Fruit fly (Drosophila melanogaster) whole organism, embryonic: ENCODE measurements around the gene Cpr62Ba.

Experiments
- CG11247 ChIP-seq: fragments of 200-800 bp; sonication (Bioruptor generic); IDR thresholded peaks from 2 replicates; pipeline ENCODE4 v1.3.6; 2022; ENCODE audit warnings: missing biosample characterization, missing genetic modification characterization
- CG12659 ChIP-seq: fragments of 200-800 bp; sonication (Bioruptor generic); optimal IDR thresholded peaks from 3 replicates; lab custom pipeline; 2017; ENCODE audit warnings: mild to moderate bottlenecking, missing biosample characterization, missing genetic modification reagents, missing genetic modification characterization

DNA sequence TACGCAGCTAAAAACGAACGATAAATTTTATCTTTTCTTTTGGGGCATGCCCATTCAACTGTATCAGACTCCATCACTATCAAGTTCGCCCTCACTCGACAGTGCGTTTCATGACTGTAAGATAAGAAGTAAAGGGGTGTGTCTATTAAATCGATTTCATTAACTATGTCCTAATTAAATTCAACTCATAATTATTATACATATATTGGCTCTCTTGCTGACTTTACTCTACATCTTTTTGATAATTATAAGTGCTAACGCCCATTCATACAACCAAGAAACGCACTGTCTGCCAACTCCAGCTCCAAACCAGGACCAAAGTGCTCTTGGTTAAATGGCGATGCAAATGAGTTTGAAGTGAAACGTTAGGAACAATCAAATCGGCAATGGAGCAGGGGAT, 37.3 kb upstream of the Cpr62Ba start:
- TF ChIP-seq CG11247 (GFP tag; lab: Robert Waterston, UW) (peak; percentile 19; the same call in 1 of the 2 replicates), CG12659 (GFP tag; lab: Kevin White, UChicago) (no peak)
